Worm (Caenorhabditis elegans) whole organism, L4/young adult: ENCODE data around the gene kqt-2.

Experiments used
- W03F9.2 ChIP-seq: fragments of 150-350 bp; optimal IDR thresholded peaks from 2 replicates; lab custom pipeline; 2014; ENCODE audit warnings: missing biosample characterization, missing genetic modification characterization
- dao-5 ChIP-seq: sonication (generic microtip); optimal IDR thresholded peaks from 2 replicates; lab custom pipeline; 2016; ENCODE audit warnings: missing genotype, missing genetic modification characterization, moderate library complexity, missing compliant biosample characterization
- him-1 ChIP-seq: sonication (generic microtip); optimal IDR thresholded peaks from 2 replicates; lab custom pipeline; 2016; ENCODE audit warnings: missing genotype, missing genetic modification reagents, missing genetic modification characterization, missing compliant biosample characterization

ce11 chrX:8276984-8277383 lies 30.8 kb upstream of the kqt-2 start:
- no peak for TF ChIP-seq dao-5 (tag; lab: Kevin White, UChicago)
- no peak for TF ChIP-seq W03F9.2 (tag; lab: Kevin White, UChicago)
- no peak for TF ChIP-seq him-1 (tag; lab: Kevin White, UChicago)
